Worm (Caenorhabditis elegans) whole organism, mixed stage, embryonic: ENCODE measurements around the gene F59B2.3.

Experiments
- blmp-1 ChIP-seq: fragments of 150-350 bp; optimal IDR thresholded peaks from 2 replicates; lab custom pipeline; 2014; ENCODE audit warnings: missing biosample characterization, missing genetic modification characterization
- elt-1 ChIP-seq: sonication (generic microtip); optimal IDR thresholded peaks from 2 replicates; lab custom pipeline; 2017; ENCODE audit warnings: missing genetic modification characterization, mild to moderate bottlenecking, missing compliant biosample characterization, antibody characterized with exemption, moderate library complexity, borderline replicate concordance; ENCODE audit not compliant: insufficient read depth
- elt-3 ChIP-seq: fragments of 150-350 bp; optimal IDR thresholded peaks from 2 replicates; lab custom pipeline; 2014; ENCODE audit warnings: missing biosample characterization, missing genetic modification characterization
- lin-32 ChIP-seq: fragments of 200-800 bp; sonication (Bioruptor generic); optimal IDR thresholded peaks from 2 replicates; lab custom pipeline; 2018; ENCODE audit warnings: mild to moderate bottlenecking, missing genetic modification characterization, missing compliant biosample characterization
- lsy-2 ChIP-seq: fragments of 150-350 bp; optimal IDR thresholded peaks from 2 replicates; lab custom pipeline; 2014; ENCODE audit warnings: missing biosample characterization, missing genetic modification characterization
- mep-1 ChIP-seq: fragments of 150-350 bp; optimal IDR thresholded peaks from 2 replicates; lab custom pipeline; 2017; ENCODE audit warnings: missing biosample characterization, missing genetic modification reagents, missing genetic modification characterization, inconsistent platforms
- nhr-12 ChIP-seq: fragments of 150-350 bp; optimal IDR thresholded peaks from 2 replicates; lab custom pipeline; 2014; ENCODE audit warnings: missing biosample characterization, missing genetic modification characterization
- pha-4 ChIP-seq: fragments of 150-350 bp; optimal IDR thresholded peaks from 2 replicates; lab custom pipeline; 2018; ENCODE audit warnings: missing biosample characterization, missing genetic modification reagents, missing genetic modification characterization
- snpc-4 ChIP-seq: fragments of 150-350 bp; optimal IDR thresholded peaks from 2 replicates; lab custom pipeline; 2014; ENCODE audit warnings: missing biosample characterization, missing genetic modification characterization

ce11 chrIII:9045838-9046237, 46.3 kb upstream of the F59B2.3 start, which contains the start of gene R107.2:
- TF ChIP-seq blmp-1 (tag; lab: Kevin White, UChicago) (no peak), lin-32 (GFP tag; lab: Kevin White, UChicago) (no peak), elt-1 (no peak), pha-4 (no peak), snpc-4 (tag; lab: Kevin White, UChicago) (no peak), nhr-12 (no peak), lsy-2 (tag; lab: Kevin White, UChicago) (no peak), elt-3 (tag; lab: Kevin White, UChicago) (no peak), mep-1 (no peak)
